Fruit fly (Drosophila melanogaster): Measurements from ENCODE around the gene osa.

osa gene

dm6 chr3R:17700488-17701130, 17.5 kb downstream of the osa start (continued):
- TF ChIP-seq Oaz (GFP tag; IDR thresholded peaks at IDR 0.05) (peak; percentile 97), p53 (GFP tag; optimal IDR thresholded peaks at IDR 0.05) (peak; percentile 19), sna (GFP tag; IDR thresholded peaks at IDR 0.05; ENCODE audit: partially characterized antibody) (0 out of 2 replicates have a peak, but pooled peaks have one; percentile 32), CG3838 (GFP tag; optimal IDR thresholded peaks at IDR 0.05) (peak; percentile 87), Meics (GFP tag; optimal IDR thresholded peaks at IDR 0.05) (peak; percentile 99), CoRest (tag; optimal IDR thresholded peaks at IDR 0.05) (peak; percentile 99), wek (GFP tag; optimal IDR thresholded peaks at IDR 0.05) (peak; percentile 74), HLH4C (GFP tag; IDR thresholded peaks at IDR 0.05; ENCODE audit: partially characterized antibody) (0 out of 3 replicates have a peak, but pooled peaks have one; percentile 1), Mad (GFP tag; optimal IDR thresholded peaks at IDR 0.05) (peak; percentile 90), Lhr (GFP tag; optimal IDR thresholded peaks at IDR 0.05) (no peak), luna (GFP tag; optimal IDR thresholded peaks at IDR 0.05) (peak; percentile 46), Vsx1 (GFP tag; optimal IDR thresholded peaks at IDR 0.05) (peak; percentile 98), ewg (GFP tag; optimal IDR thresholded peaks at IDR 0.05) (peak; percentile 94), CG7928 (GFP tag; optimal IDR thresholded peaks at IDR 0.05) (peak; percentile 75), phol (tag; optimal IDR thresholded peaks at IDR 0.05) (peak; percentile 97), yki (optimal IDR thresholded peaks at IDR 0.05) (no peak), CG1832 (GFP tag; optimal IDR thresholded peaks at IDR 0.05) (no peak), Tbp (GFP tag; optimal IDR thresholded peaks at IDR 0.05) (no peak), HLH54F (GFP tag; optimal IDR thresholded peaks at IDR 0.05) (peak; percentile 82), trem (tag; optimal IDR thresholded peaks at IDR 0.05) (peak; percentile 96), Atf6 (GFP tag; IDR thresholded peaks at IDR 0.05) (peak; percentile 98), CG9797 (GFP tag; optimal IDR thresholded peaks at IDR 0.05) (peak; percentile 51), ems (GFP tag; optimal IDR thresholded peaks at IDR 0.05) (peak; percentile 88), ara (GFP tag; IDR thresholded peaks at IDR 0.05) (peak; percentile 96), CG1647 (GFP tag; optimal IDR thresholded peaks at IDR 0.05) (peak; percentile 62), croc (GFP tag; conservative IDR thresholded peaks at IDR 0.05) (peak; percentile 96), Opbp (GFP tag; IDR thresholded peaks at IDR 0.05; ENCODE audit: partially characterized antibody) (0 out of 3 replicates have a peak, but pooled peaks have one; percentile 26), her (GFP tag; optimal IDR thresholded peaks at IDR 0.05) (peak; percentile 45), CG12744 (GFP tag; optimal IDR thresholded peaks at IDR 0.05) (peak; percentile 70), CHES-1-like (GFP tag; optimal IDR thresholded peaks at IDR 0.05) (peak; percentile 79), Antp (GFP tag; optimal IDR thresholded peaks at IDR 0.05) (peak; percentile 55), HHEX (GFP tag; optimal IDR thresholded peaks at IDR 0.05) (peak; percentile 99), Dad (GFP tag; optimal IDR thresholded peaks at IDR 0.05) (peak; percentile 53), Hr51 (GFP tag; optimal IDR thresholded peaks at IDR 0.05) (peak; percentile 90 to 99), CG12659 (GFP tag; optimal IDR thresholded peaks at IDR 0.05) (peak; percentile 99), CG9932 (GFP tag; IDR thresholded peaks at IDR 0.05) (peak; percentile 99), hkb (optimal IDR thresholded peaks at IDR 0.05) (no peak), hkb (GFP tag; IDR thresholded peaks at IDR 0.05) (peak; percentile 99), CG34422 (GFP tag; IDR thresholded peaks at IDR 0.05) (peak; percentile 98), salm (tag; optimal IDR thresholded peaks at IDR 0.05) (peak; percentile 98), NC2β (GFP tag; optimal IDR thresholded peaks at IDR 0.05) (peak; percentile 60), CG30020 (tag; optimal IDR thresholded peaks at IDR 0.05) (peak; percentile 89), fd64A (GFP tag; optimal IDR thresholded peaks at IDR 0.05) (peak; percentile 88), CG16813 (GFP tag; IDR thresholded peaks at IDR 0.05; ENCODE audit: partially characterized antibody) (no peak), Mes4 (GFP tag; optimal IDR thresholded peaks at IDR 0.05) (peak; percentile 50), Ptx1 (GFP tag; IDR thresholded peaks at IDR 0.05) (peak; percentile 99), CG2129 (GFP tag; IDR thresholded peaks at IDR 0.05; ENCODE audit: partially characterized antibody) (no peak), CG30431 (GFP tag; optimal IDR thresholded peaks at IDR 0.05) (peak; percentile 93), Atf-2 (GFP tag; optimal IDR thresholded peaks at IDR 0.05) (peak; percentile 52), row (GFP tag; IDR thresholded peaks at IDR 0.05) (peak; percentile 100)
